Fruit fly (Drosophila melanogaster): ENCODE data around the gene CG44038.

DNA sequence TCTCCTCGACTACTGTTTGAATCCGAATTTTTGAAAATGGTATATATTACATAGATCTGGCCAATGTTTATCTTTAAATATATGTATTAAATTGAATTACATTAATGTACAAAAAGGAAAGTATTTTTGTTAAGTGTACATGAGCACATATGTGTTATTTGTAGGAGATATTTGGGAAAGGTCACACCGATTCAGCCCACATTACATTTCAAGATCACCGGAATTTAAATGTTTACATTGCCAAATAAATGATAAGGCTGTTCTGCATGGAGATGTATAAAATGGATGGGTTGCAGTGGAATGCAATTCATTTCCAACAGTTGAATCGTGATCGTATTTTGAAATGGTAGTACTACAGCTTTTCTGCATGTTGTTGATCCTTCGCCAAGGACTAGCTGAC, 31.7 kb upstream of the CG44038 start, which contains the start of gene CG3916:
- TF ChIP-seq CG2199 (GFP tag; IDR thresholded peaks at IDR 0.05): no peak
- no peak for TF ChIP-seq salm (tag; optimal IDR thresholded peaks at IDR 0.05)
- no peak for TF ChIP-seq tx (GFP tag; optimal IDR thresholded peaks at IDR 0.05)
- no peak for TF ChIP-seq nerfin-1 (tag; optimal IDR thresholded peaks at IDR 0.05)
- no peak for TF ChIP-seq odd (GFP tag; optimal IDR thresholded peaks at IDR 0.05)
- no peak for TF ChIP-seq Sox102F (GFP tag; optimal IDR thresholded peaks at IDR 0.05)
- no peak for TF ChIP-seq MBD-R2 (GFP tag; IDR thresholded peaks at IDR 0.05)
- no peak for TF ChIP-seq sug (tag; optimal IDR thresholded peaks at IDR 0.05)
- no peak for TF ChIP-seq HLH3B (GFP tag; IDR thresholded peaks at IDR 0.05)
- TF ChIP-seq CG15269 (tag; optimal IDR thresholded peaks at IDR 0.05): no peak
- no peak for TF ChIP-seq CG10366 (GFP tag; IDR thresholded peaks at IDR 0.05)
- no peak for TF ChIP-seq CG12769 (tag; optimal IDR thresholded peaks at IDR 0.05)

Measured in whole organism, embryonic.